Fruit fly (Drosophila melanogaster) whole organism, embryonic: Measurements from ENCODE around the gene CG1440.

Experiments
- B-H2 ChIP-seq: fragments of 200-800 bp; sonication (Bioruptor generic); optimal IDR thresholded peaks from 2 replicates; lab custom pipeline; 2018; ENCODE audit warnings: missing biosample characterization, mild to moderate bottlenecking, missing genetic modification characterization
- Bdp1 ChIP-seq: fragments of 200-800 bp; sonication (Bioruptor generic); optimal IDR thresholded peaks from 3 replicates; lab custom pipeline; 2016; ENCODE audit warnings: missing biosample characterization, missing genetic modification characterization
- CG10321 ChIP-seq: fragments of 200-800 bp; sonication (Bioruptor generic); IDR thresholded peaks from 2 replicates; pipeline ENCODE4 v1.3.6; 2022; ENCODE audit warnings: missing biosample characterization, missing genetic modification characterization
- CG10979 ChIP-seq: fragments of 200-800 bp; sonication (Bioruptor generic); optimal IDR thresholded peaks from 2 replicates; lab custom pipeline; 2018; ENCODE audit warnings: missing biosample characterization, mild to moderate bottlenecking, missing genetic modification characterization, moderate library complexity
- CG12155 ChIP-seq: fragments of 200-800 bp; sonication (Bioruptor generic); optimal IDR thresholded peaks from 3 replicates; lab custom pipeline; 2016; ENCODE audit warnings: missing biosample characterization, missing genetic modification characterization
- CG12659 ChIP-seq: fragments of 200-800 bp; sonication (Bioruptor generic); optimal IDR thresholded peaks from 3 replicates; lab custom pipeline; 2017; ENCODE audit warnings: mild to moderate bottlenecking, missing biosample characterization, missing genetic modification reagents, missing genetic modification characterization
- CG13296 ChIP-seq: fragments of 200-800 bp; sonication (Bioruptor generic); optimal IDR thresholded peaks from 3 replicates; lab custom pipeline; 2018; ENCODE audit warnings: missing biosample characterization, mild to moderate bottlenecking, missing genetic modification characterization
- CG13894 ChIP-seq: fragments of 200-800 bp; sonication (Bioruptor generic); optimal IDR thresholded peaks from 3 replicates; lab custom pipeline; 2018; ENCODE audit warnings: missing biosample characterization, mild to moderate bottlenecking, missing genetic modification characterization, moderate library complexity
- CG15011 ChIP-seq: fragments of 200-800 bp; sonication (Bioruptor generic); optimal IDR thresholded peaks from 3 replicates; lab custom pipeline; 2018; ENCODE audit warnings: missing biosample characterization, mild to moderate bottlenecking, missing genetic modification characterization
- CG17568 ChIP-seq: fragments of 200-800 bp; sonication (Bioruptor generic); optimal IDR thresholded peaks from 2 replicates; lab custom pipeline; 2018; ENCODE audit warnings: missing biosample characterization, mild to moderate bottlenecking, missing genetic modification characterization, moderate library complexity
- CG17612 ChIP-seq: fragments of 200-800 bp; sonication (Bioruptor generic); IDR thresholded peaks from 2 replicates; pipeline ENCODE4 v1.3.6; 2022; ENCODE audit warnings: missing biosample characterization, missing genetic modification characterization
- CG18599 ChIP-seq: fragments of 200-800 bp; sonication (Bioruptor generic); optimal IDR thresholded peaks from 3 replicates; lab custom pipeline; 2017; ENCODE audit warnings: missing biosample characterization, missing genetic modification characterization, mild to moderate bottlenecking, moderate library complexity, missing genetic modification reagents
- CG2120 ChIP-seq: fragments of 200-800 bp; sonication (Bioruptor generic); optimal IDR thresholded peaks from 3 replicates; lab custom pipeline; 2016; ENCODE audit warnings: missing biosample characterization, missing genetic modification characterization
- CG3838 ChIP-seq: fragments of 200-800 bp; sonication (Bioruptor generic); optimal IDR thresholded peaks from 3 replicates; lab custom pipeline; 2016; ENCODE audit warnings: missing biosample characterization, missing genetic modification characterization
- CG42726 ChIP-seq: fragments of 200-800 bp; sonication (Bioruptor generic); IDR thresholded peaks from 2 replicates; pipeline ENCODE4 v1.3.6; 2022; ENCODE audit warnings: missing biosample characterization, missing genetic modification characterization; ENCODE audit not compliant: partially characterized antibody
- CG4424 ChIP-seq: fragments of 200-800 bp; sonication (Bioruptor generic); optimal IDR thresholded peaks from 3 replicates; lab custom pipeline; 2016; ENCODE audit warnings: missing biosample characterization, missing genetic modification characterization
- CG4617 ChIP-seq: fragments of 200-800 bp; sonication (Bioruptor generic); optimal IDR thresholded peaks from 3 replicates; lab custom pipeline; 2016; ENCODE audit warnings: missing biosample characterization, missing genetic modification characterization, borderline replicate concordance
- CG4707 ChIP-seq: fragments of 200-800 bp; sonication (Bioruptor generic); optimal IDR thresholded peaks from 2 replicates; lab custom pipeline; 2018; ENCODE audit warnings: missing biosample characterization, mild to moderate bottlenecking, missing genetic modification characterization, moderate library complexity
- CG6791 ChIP-seq: fragments of 200-800 bp; sonication (Bioruptor generic); IDR thresholded peaks from 3 replicates; pipeline ENCODE4 v1.3.6; 2022; ENCODE audit warnings: missing biosample characterization, missing genetic modification characterization; ENCODE audit not compliant: partially characterized antibody
- CG6813 ChIP-seq: fragments of 200-800 bp; sonication (Bioruptor generic); optimal IDR thresholded peaks from 2 replicates; lab custom pipeline; 2017; ENCODE audit warnings: missing biosample characterization, missing genetic modification characterization, mild to moderate bottlenecking, moderate library complexity, missing genetic modification reagents
- CG9437 ChIP-seq: fragments of 200-800 bp; sonication (Bioruptor generic); optimal IDR thresholded peaks from 2 replicates; lab custom pipeline; 2018; ENCODE audit warnings: missing biosample characterization, mild to moderate bottlenecking, missing genetic modification characterization
- CG9817 ChIP-seq: fragments of 200-800 bp; sonication (Bioruptor generic); optimal IDR thresholded peaks from 2 replicates; lab custom pipeline; 2018; ENCODE audit warnings: missing biosample characterization, mild to moderate bottlenecking, missing genetic modification characterization, moderate library complexity
- CHES-1-like ChIP-seq: fragments of 200-800 bp; sonication (Bioruptor generic); optimal IDR thresholded peaks from 2 replicates; lab custom pipeline; 2016; ENCODE audit warnings: missing biosample characterization, missing genetic modification characterization
- Doc3 ChIP-seq: fragments of 200-800 bp; sonication (Bioruptor generic); IDR thresholded peaks from 3 replicates; pipeline ENCODE4 v1.3.6; 2022; ENCODE audit warnings: missing biosample characterization, missing genetic modification characterization; ENCODE audit not compliant: partially characterized antibody
- HmgD ChIP-seq: fragments of 200-800 bp; sonication (Bioruptor generic); optimal IDR thresholded peaks from 3 replicates; lab custom pipeline; 2016; ENCODE audit warnings: missing biosample characterization, missing genetic modification characterization
- MBD-R2 ChIP-seq: fragments of 200-800 bp; sonication (Bioruptor generic); IDR thresholded peaks from 2 replicates; pipeline ENCODE4 v1.3.6; 2022; ENCODE audit warnings: missing biosample characterization, missing genetic modification characterization
- Mad ChIP-seq: fragments of 200-800 bp; sonication (Bioruptor generic); optimal IDR thresholded peaks from 2 replicates; lab custom pipeline; 2016; ENCODE audit warnings: missing biosample characterization, missing genetic modification characterization
- Mrtf ChIP-seq: fragments of 200-800 bp; sonication (Bioruptor generic); IDR thresholded peaks from 3 replicates; pipeline ENCODE4 v1.3.6; 2022; ENCODE audit warnings: missing biosample characterization, missing genetic modification characterization
- Nf-YB ChIP-seq: fragments of 200-800 bp; sonication (Bioruptor generic); optimal IDR thresholded peaks from 3 replicates; lab custom pipeline; 2019; ENCODE audit warnings: missing biosample characterization, mild to moderate bottlenecking, missing genetic modification characterization, moderate library complexity
- Optix ChIP-seq: fragments of 200-800 bp; sonication (Bioruptor generic); IDR thresholded peaks from 3 replicates; pipeline ENCODE4 v1.3.6; 2022; ENCODE audit warnings: missing biosample characterization, missing genetic modification characterization
- Ptx1 ChIP-seq: fragments of 200-800 bp; sonication (Bioruptor generic); IDR thresholded peaks from 2 replicates; pipeline ENCODE4 v1.3.6; 2022; ENCODE audit warnings: missing biosample characterization, missing genetic modification characterization
- btn ChIP-seq: fragments of 200-800 bp; sonication (Bioruptor generic); optimal IDR thresholded peaks from 2 replicates; lab custom pipeline; 2016; ENCODE audit warnings: missing biosample characterization, missing genetic modification characterization
- crp ChIP-seq, 2 experiments: fragments of 200-800 bp; sonication (Bioruptor generic); optimal IDR thresholded peaks; 2 replicates in 1 of 2; 3 replicates in 1 of 2; lab custom pipeline; 2017; ENCODE audit warnings: missing biosample characterization in 2 of 2, missing genetic modification characterization in 2 of 2, mild to moderate bottlenecking in 1 of 2, moderate library complexity in 1 of 2
- dmrt99B ChIP-seq: fragments of 200-800 bp; sonication (Bioruptor generic); optimal IDR thresholded peaks from 2 replicates; lab custom pipeline; 2018; ENCODE audit warnings: missing biosample characterization, mild to moderate bottlenecking, missing genetic modification characterization, moderate library complexity
- ems ChIP-seq: fragments of 200-800 bp; sonication (Bioruptor generic); optimal IDR thresholded peaks from 3 replicates; lab custom pipeline; 2016; ENCODE audit warnings: missing biosample characterization, missing genetic modification characterization
- gsb ChIP-seq: fragments of 200-800 bp; sonication (Bioruptor generic); IDR thresholded peaks from 2 replicates; pipeline ENCODE4 v1.3.6; 2022; ENCODE audit warnings: missing biosample characterization, missing genetic modification characterization
- her ChIP-seq: fragments of 200-800 bp; sonication (Bioruptor generic); optimal IDR thresholded peaks from 2 replicates; lab custom pipeline; 2016; ENCODE audit warnings: missing biosample characterization, missing genetic modification characterization
- inv ChIP-seq: fragments of 200-800 bp; sonication (Bioruptor generic); IDR thresholded peaks from 2 replicates; pipeline ENCODE4 v1.3.6; 2022; ENCODE audit warnings: missing biosample characterization, missing genetic modification characterization; ENCODE audit not compliant: partially characterized antibody
- phol ChIP-seq: fragments of 200-800 bp; sonication (Bioruptor generic); optimal IDR thresholded peaks from 3 replicates; lab custom pipeline; 2018; ENCODE audit warnings: missing biosample characterization, mild to moderate bottlenecking, missing genetic modification characterization, moderate library complexity
- run ChIP-seq: fragments of 200-800 bp; sonication (Bioruptor generic); optimal IDR thresholded peaks from 3 replicates; lab custom pipeline; 2018; ENCODE audit warnings: missing biosample characterization, mild to moderate bottlenecking, missing genetic modification characterization
- slbo ChIP-seq: fragments of 200-800 bp; sonication (Bioruptor generic); IDR thresholded peaks from 2 replicates; pipeline ENCODE4 v1.3.6; 2022; ENCODE audit warnings: missing biosample characterization, missing genetic modification characterization
- sug ChIP-seq: fragments of 200-800 bp; optimal IDR thresholded peaks from 2 replicates; lab custom pipeline; 2019; ENCODE audit warnings: missing biosample characterization, mild to moderate bottlenecking, missing genetic modification characterization, moderate library complexity
- tio ChIP-seq: fragments of 200-800 bp; sonication (Bioruptor generic); optimal IDR thresholded peaks from 2 replicates; lab custom pipeline; 2017; ENCODE audit warnings: missing biosample characterization, missing genetic modification characterization, inconsistent platforms
- ttk ChIP-seq: fragments of 200-800 bp; sonication (Bioruptor generic); IDR thresholded peaks from 2 replicates; pipeline ENCODE4 v2.1.2; 2022; ENCODE audit warnings: missing biosample characterization, missing genetic modification characterization
- tup ChIP-seq: fragments of 200-800 bp; sonication (Bioruptor generic); optimal IDR thresholded peaks from 2 replicates; lab custom pipeline; 2016; ENCODE audit warnings: missing biosample characterization, mild to moderate bottlenecking, missing genetic modification characterization, moderate library complexity
- vnd ChIP-seq: fragments of 200-800 bp; sonication (Bioruptor generic); IDR thresholded peaks from 3 replicates; pipeline ENCODE4 v1.3.6; 2022; ENCODE audit warnings: missing biosample characterization, missing genetic modification characterization; ENCODE audit not compliant: partially characterized antibody
- zen ChIP-seq: fragments of 200-800 bp; sonication (Bioruptor generic); optimal IDR thresholded peaks from 3 replicates; lab custom pipeline; 2018; ENCODE audit warnings: missing biosample characterization, mild to moderate bottlenecking, missing genetic modification characterization, moderate library complexity

The CG1440 gene

dm6 chrX:8398177-8399018 is 38.5 kb upstream of the CG1440 start, which contains the start of gene CG10555 (continued):
- TF ChIP-seq phol (peak; percentile 100), CG10979 (tag; lab: Kevin White, UChicago) (peak; percentile 93), CG13894 (tag; lab: Kevin White, UChicago) (peak; percentile 48), slbo (GFP tag; lab: Robert Waterston, UW) (peak; percentile 91), CG3838 (GFP tag; lab: Kevin White, UChicago) (no peak), Mrtf (GFP tag; lab: Robert Waterston, UW) (peak; percentile 84), CG15011 (GFP tag; lab: Kevin White, UChicago) (peak; percentile 11), Nf-YB (GFP tag; lab: Kevin White, UChicago) (peak; percentile 45), btn (GFP tag; lab: Kevin White, UChicago) (peak; percentile 68), CG17612 (GFP tag; lab: Robert Waterston, UW) (0 out of 2 replicates have a peak, but pooled peaks have one; percentile 43), CG4424 (GFP tag; lab: Kevin White, UChicago) (peak; percentile 81), CG42726 (peak; percentile 56; the same call in 1 of the 2 replicates), CG9437 (GFP tag; lab: Kevin White, UChicago) (peak; percentile 64), CG6813 (GFP tag; lab: Kevin White, UChicago) (no peak), MBD-R2 (GFP tag; lab: Robert Waterston, UW) (peak; percentile 29; the same call in 1 of the 2 replicates), Doc3 (GFP tag; lab: Robert Waterston, UW) (no peak), CG9817 (tag; lab: Kevin White, UChicago) (peak; percentile 92), Bdp1 (GFP tag; lab: Kevin White, UChicago) (peak; percentile 84), ttk (GFP tag; lab: Robert Waterston, UW) (peak; percentile 79), sug (peak; percentile 73), CG12659 (GFP tag; lab: Kevin White, UChicago) (peak; percentile 85), CHES-1-like (GFP tag; lab: Kevin White, UChicago) (peak; percentile 85), ems (GFP tag; lab: Kevin White, UChicago) (peak; percentile 87), her (GFP tag; lab: Kevin White, UChicago) (peak; percentile 77), Optix (GFP tag; lab: Robert Waterston, UW) (peak; percentile 93), run (tag; lab: Kevin White, UChicago) (no peak), CG2120 (GFP tag; lab: Kevin White, UChicago) (peak; percentile 95), CG13296 (GFP tag; lab: Kevin White, UChicago) (peak; percentile 16), crp (GFP tag; optimal IDR thresholded peaks at IDR 0.05; lab: Kevin White, UChicago) (peak in 1 of 2 experiments; percentile 64), CG12155 (GFP tag; lab: Kevin White, UChicago) (peak; percentile 79), CG18599 (GFP tag; lab: Kevin White, UChicago) (peak; percentile 77), Ptx1 (peak; percentile 89), zen (peak; percentile 97), CG10321 (GFP tag; lab: Robert Waterston, UW) (no peak), CG17568 (GFP tag; lab: Kevin White, UChicago) (no peak), CG6791 (GFP tag; lab: Robert Waterston, UW) (peak; percentile 75), CG4617 (GFP tag; lab: Kevin White, UChicago) (peak; percentile 19), B-H2 (peak; percentile 66), CG4707 (no peak), gsb (GFP tag; lab: Robert Waterston, UW) (peak; percentile 77), Mad (GFP tag; lab: Kevin White, UChicago) (peak; percentile 90), tup (GFP tag; lab: Kevin White, UChicago) (peak; percentile 83), inv (GFP tag; lab: Robert Waterston, UW) (peak; percentile 82), HmgD (GFP tag; lab: Kevin White, UChicago) (peak; percentile 70), dmrt99B (peak; percentile 68), tio (peak; percentile 85), vnd (GFP tag; lab: Robert Waterston, UW) (peak; percentile 83)
